Fruit fly (Drosophila melanogaster) whole organism, wandering third instar larva: ENCODE data around the gene PH4alphaNE3.

ENCODE experiments used
- Dif ChIP-seq: fragments of 200-275, 200-300 bp; sonication (Bioruptor generic); optimal IDR thresholded peaks from 2 replicates; lab custom pipeline; 2018; ENCODE audit warnings: missing biosample characterization, missing genetic modification characterization; ENCODE audit not compliant: partially characterized antibody
- Myc ChIP-seq: fragments of >200 bp; optimal IDR thresholded peaks from 2 replicates; lab custom pipeline; 2017
- dmrt93B ChIP-seq: fragments of 200-800 bp; sonication (Bioruptor generic); optimal IDR thresholded peaks from 2 replicates; lab custom pipeline; 2018; ENCODE audit warnings: missing biosample characterization, mild to moderate bottlenecking, missing genetic modification characterization
- tai ChIP-seq: sonication (Bioruptor generic); optimal IDR thresholded peaks from 2 replicates; lab custom pipeline; 2016; ENCODE audit warnings: missing biosample characterization, missing genetic modification characterization
- usp ChIP-seq: fragments of >200 bp; optimal IDR thresholded peaks from 2 replicates; lab custom pipeline; 2017; ENCODE audit warnings: missing biosample characterization, missing genetic modification characterization
- woc ChIP-seq: sonication (Bioruptor generic); optimal IDR thresholded peaks from 2 replicates; lab custom pipeline; 2016; ENCODE audit warnings: missing biosample characterization, mild to moderate bottlenecking, missing genetic modification characterization

dm6 chr3R:30566181-30566902, 37.6 kb upstream of the PH4alphaNE3 start:
- TF ChIP-seq dmrt93B (GFP tag; lab: Kevin White, UChicago) (no peak), tai (no peak), Myc (lab: Kevin White, UChicago) (no peak), usp (GFP tag; lab: Kevin White, UChicago) (no peak), Dif (GFP tag; lab: Kevin White, UChicago) (no peak), woc (no peak)
